Fruit fly (Drosophila melanogaster): Measurements from ENCODE around the gene CG13386.

DNA sequence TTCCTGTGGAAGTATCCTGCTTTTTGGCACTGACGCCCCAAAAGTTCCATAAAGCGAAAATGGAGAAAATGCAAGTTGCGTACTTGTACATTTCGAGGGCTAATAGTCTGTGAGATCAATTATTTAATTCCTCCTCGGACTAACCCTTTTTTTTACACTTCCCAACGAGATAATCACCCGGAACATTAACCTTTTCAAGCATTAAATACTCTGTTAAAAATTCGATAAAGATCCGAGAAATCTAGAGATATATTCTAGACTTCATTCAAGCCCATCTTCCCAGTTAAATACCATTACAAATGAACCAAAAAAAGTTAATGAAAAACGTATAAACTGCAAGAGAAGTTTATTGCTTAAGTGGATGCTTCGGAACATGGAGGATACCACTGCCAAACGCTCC is 4.6 kb upstream of the CG13386 start, which contains the start of gene lectin-29Ca:
- TF ChIP-seq kay (GFP tag; ENCODE audit: borderline replicate concordance) (no peak), CG14711 (tag; optimal IDR thresholded peaks at IDR 0.05) (no peak), toe (GFP tag; optimal IDR thresholded peaks at IDR 0.05) (no peak), cic (GFP tag; optimal IDR thresholded peaks at IDR 0.05) (no peak), Mnt (GFP tag; optimal IDR thresholded peaks at IDR 0.05) (no peak), CG5204 (GFP tag; optimal IDR thresholded peaks at IDR 0.05) (no peak), CG12768 (GFP tag; optimal IDR thresholded peaks at IDR 0.05) (no peak), pad (GFP tag; optimal IDR thresholded peaks at IDR 0.05) (no peak), CG11617 (GFP tag; optimal IDR thresholded peaks at IDR 0.05) (no peak), Clk (GFP tag; optimal IDR thresholded peaks at IDR 0.05) (no peak), CG7101 (tag; optimal IDR thresholded peaks at IDR 0.05) (no peak)
